Fruit fly (Drosophila melanogaster): ENCODE data around the gene alpha-Man-Ib.

DNA sequence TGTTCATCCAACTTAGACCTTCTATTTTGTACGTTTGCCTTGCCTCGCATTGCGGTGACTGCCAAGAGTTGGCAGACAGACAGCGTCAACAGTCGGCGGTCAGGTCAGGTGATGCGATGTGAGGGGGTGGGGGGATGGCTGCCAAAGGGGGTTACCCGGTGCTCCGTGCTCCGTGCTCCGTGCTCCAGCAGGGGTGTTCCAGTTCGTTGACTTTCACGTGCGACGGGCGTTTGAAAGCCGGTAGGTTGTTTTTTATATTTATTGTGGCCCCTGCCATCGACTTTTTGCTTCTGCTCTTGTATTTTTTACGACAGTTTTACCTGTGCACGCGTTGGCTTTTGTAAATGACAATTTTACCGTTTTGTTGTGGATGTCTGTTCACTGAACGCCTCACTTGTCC lies 30.6 kb downstream of the alpha-Man-Ib start:
- TF ChIP-seq CG8478 (optimal IDR thresholded peaks at IDR 0.05), result no peak
- TF ChIP-seq CTCF (optimal IDR thresholded peaks at IDR 0.05), result no peak

All from S2 (cell line).